Worm (Caenorhabditis elegans): ENCODE data around the gene aakg-5.

ce11 chrII:9951846-9952245 is 23.1 kb downstream of the aakg-5 start:
- TF ChIP-seq B0310.2 (tag; optimal IDR thresholded peaks at IDR 0.05) (no peak), ama-1 (optimal IDR thresholded peaks at IDR 0.05) (no peak), aly-1 (tag; optimal IDR thresholded peaks at IDR 0.05) (no peak), flt-1 (GFP tag; IDR thresholded peaks at IDR 0.05) (no peak), tbx-11 (GFP tag; IDR thresholded peaks at IDR 0.05) (no peak), hmg-4 (GFP tag; optimal IDR thresholded peaks at IDR 0.05) (no peak), scrt-1 (GFP tag; IDR thresholded peaks at IDR 0.05) (no peak), sea-1 (GFP tag; conservative IDR thresholded peaks at IDR 0.05) (no peak), pes-1 (GFP tag; IDR thresholded peaks at IDR 0.05) (no peak), ets-7 (tag; optimal IDR thresholded peaks at IDR 0.05) (no peak)

Measured in whole organism, early embryonic.